Fruit fly (Drosophila melanogaster) whole organism, prepupa: Measurements from ENCODE around the gene Galphai.

Experiments used
- Blimp-1 ChIP-seq: fragments of 200-800 bp; sonication (Bioruptor generic); optimal IDR thresholded peaks from 3 replicates; lab custom pipeline; 2017; ENCODE audit warnings: missing biosample characterization, missing genetic modification characterization, mild to moderate bottlenecking, moderate library complexity, missing genetic modification reagents
- Smox ChIP-seq: fragments of 200-800 bp; sonication (Bioruptor generic); optimal IDR thresholded peaks from 3 replicates; lab custom pipeline; 2016; ENCODE audit warnings: missing biosample characterization, missing genetic modification characterization
- dac ChIP-seq: fragments of 200-800 bp; sonication (Bioruptor generic); optimal IDR thresholded peaks from 2 replicates; lab custom pipeline; 2017; ENCODE audit warnings: missing biosample characterization, mild to moderate bottlenecking, missing genetic modification characterization
- spab ChIP-seq: fragments of 200-800 bp; sonication (Bioruptor generic); optimal IDR thresholded peaks from 2 replicates; lab custom pipeline; 2017; ENCODE audit warnings: missing biosample characterization, mild to moderate bottlenecking, missing genetic modification characterization, missing genetic modification reagents

DNA sequence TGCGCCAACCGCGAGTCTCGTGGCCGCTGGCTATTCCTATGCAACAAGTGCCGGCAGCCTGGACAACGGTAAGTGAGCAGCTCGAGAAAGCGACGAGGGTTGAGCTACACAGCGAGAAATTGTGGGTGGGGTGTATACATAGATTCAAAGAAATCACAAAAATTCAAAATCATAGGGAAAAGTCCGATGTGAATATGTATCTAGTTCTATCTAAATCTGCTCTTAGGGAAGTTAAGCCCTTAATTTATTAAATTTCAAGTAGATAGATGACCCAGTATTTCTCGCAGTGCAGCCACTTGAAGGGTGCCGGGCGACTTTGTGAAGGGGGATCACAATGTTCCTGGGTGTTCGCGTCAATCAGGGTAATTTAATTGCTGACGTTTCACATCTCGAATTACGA, 13.5 kb upstream of the Galphai start:
- TF ChIP-seq Blimp-1 (GFP tag; lab: Kevin White, UChicago) (no peak), dac (GFP tag; lab: Kevin White, UChicago) (no peak), spab (GFP tag; lab: Kevin White, UChicago) (no peak), Smox (GFP tag; lab: Kevin White, UChicago) (no peak)
